Worm (Caenorhabditis elegans): ENCODE results near the gene K07D4.5.

The K07D4.5 gene

ce11 chrII:4028276-4028675 lies 2.9 kb upstream of the K07D4.5 start, which contains the start of gene K07D4.9:
Gene K07D4.9 (plus strand): TSS chrII:4028576.
- TF ChIP-seq ceh-19 (GFP tag; optimal IDR thresholded peaks at IDR 0.05), result no peak
- no peak for TF ChIP-seq pros-1 (tag; optimal IDR thresholded peaks at IDR 0.05)
- TF ChIP-seq ceh-14 (tag; optimal IDR thresholded peaks at IDR 0.05), result no peak
- TF ChIP-seq mec-3 (tag; optimal IDR thresholded peaks at IDR 0.05; ENCODE audit: borderline replicate concordance), result no peak
- TF ChIP-seq unc-42 (tag; optimal IDR thresholded peaks at IDR 0.05), result no peak
- no peak for TF ChIP-seq hlh-8 (tag; optimal IDR thresholded peaks at IDR 0.05)
- TF ChIP-seq fax-1 (tag; optimal IDR thresholded peaks at IDR 0.05), result no peak
- no peak for TF ChIP-seq C08G9.2 (tag; optimal IDR thresholded peaks at IDR 0.05)
- no peak for TF ChIP-seq elt-4 (tag; optimal IDR thresholded peaks at IDR 0.05)
- TF ChIP-seq lin-11 (tag; optimal IDR thresholded peaks at IDR 0.05), result no peak
- TF ChIP-seq nfya-1 (tag; optimal IDR thresholded peaks at IDR 0.05), result no peak
- TF ChIP-seq ceh-48 (tag; optimal IDR thresholded peaks at IDR 0.05), result no peak
- no peak for TF ChIP-seq hlh-30 (tag; optimal IDR thresholded peaks at IDR 0.05; ENCODE audit: insufficient read depth)
- no peak for TF ChIP-seq hlh-15 (tag; optimal IDR thresholded peaks at IDR 0.05)
- TF ChIP-seq unc-3 (GFP tag; conservative IDR thresholded peaks at IDR 0.05), result no peak
- TF ChIP-seq unc-3 (tag; optimal IDR thresholded peaks at IDR 0.05), result no peak

ce11 chrII:4018617-4019016 lies 6.7 kb downstream of the K07D4.5 start, which contains the start of gene K07D4.6:
Gene K07D4.6 (minus strand): TSS chrII:4018717.
- TF ChIP-seq ceh-19 (GFP tag; optimal IDR thresholded peaks at IDR 0.05) (no peak), dve-1 (tag; optimal IDR thresholded peaks at IDR 0.05) (no peak), ceh-22 (tag; optimal IDR thresholded peaks at IDR 0.05) (no peak), K09A11.1 (tag; optimal IDR thresholded peaks at IDR 0.05; ENCODE audit: insufficient read depth) (no peak), elt-4 (tag; optimal IDR thresholded peaks at IDR 0.05) (no peak), pha-4 (tag; optimal IDR thresholded peaks at IDR 0.05) (no peak), mec-3 (tag; optimal IDR thresholded peaks at IDR 0.05; ENCODE audit: borderline replicate concordance) (no peak), gmeb-2 (tag; optimal IDR thresholded peaks at IDR 0.05) (no peak), ceh-48 (tag; optimal IDR thresholded peaks at IDR 0.05) (no peak), Y22D7AL.16 (tag; optimal IDR thresholded peaks at IDR 0.05) (no peak), K02D7.2 (tag; optimal IDR thresholded peaks at IDR 0.05) (no peak)

- TF ChIP-seq dve-1 (tag; optimal IDR thresholded peaks at IDR 0.05), result no peak
- TF ChIP-seq elt-2 (tag; optimal IDR thresholded peaks at IDR 0.05), result peak; percentile 42
Observed at ce11 chrII:4011518-4011917, 13.8 kb downstream of the K07D4.5 start.

- TF ChIP-seq pros-1 (tag; optimal IDR thresholded peaks at IDR 0.05) (no peak), nfya-1 (tag; optimal IDR thresholded peaks at IDR 0.05) (no peak), ceh-14 (tag; optimal IDR thresholded peaks at IDR 0.05) (no peak), ets-4 (tag; optimal IDR thresholded peaks at IDR 0.05) (no peak), elt-4 (tag; optimal IDR thresholded peaks at IDR 0.05) (no peak), unc-3 (GFP tag; conservative IDR thresholded peaks at IDR 0.05) (no peak), unc-3 (tag; optimal IDR thresholded peaks at IDR 0.05) (no peak), pat-9 (tag; optimal IDR thresholded peaks at IDR 0.05) (no peak)
Observed at ce11 chrII:4007972-4008371, 17.4 kb downstream of the K07D4.5 start.

DNA sequence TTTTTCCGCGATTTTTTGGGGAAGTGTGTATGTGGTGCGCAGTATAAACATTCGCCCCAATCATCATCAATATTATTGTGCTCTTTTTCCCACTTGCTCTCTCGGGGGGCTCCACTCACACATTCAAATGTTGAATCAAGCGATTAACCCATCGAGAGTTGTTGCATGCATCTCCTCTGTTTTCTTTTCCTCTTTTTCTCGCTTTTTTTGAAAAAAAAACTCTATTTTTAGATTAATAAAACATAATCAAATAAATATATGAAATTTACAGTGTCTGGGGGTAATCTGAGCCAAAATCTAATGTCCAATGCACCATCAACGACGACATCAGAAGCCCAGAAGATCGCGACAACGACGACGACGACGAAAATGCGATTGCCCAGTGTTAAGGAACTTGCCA lies 20.7 kb downstream of the K07D4.5 start, which contains the start of gene ephx-1:
Gene ephx-1 (plus strand): TSS at position 301 of the 400 bp plus-strand sequence.
- no peak for TF ChIP-seq ceh-48 (tag; optimal IDR thresholded peaks at IDR 0.05)

ce11 chrII:4002134-4002533 lies 23.2 kb downstream of the K07D4.5 start:
- peak; percentile 14 for TF ChIP-seq nfya-1 (tag; optimal IDR thresholded peaks at IDR 0.05)
- TF ChIP-seq F13H6.1 (tag; optimal IDR thresholded peaks at IDR 0.05), result no peak

ce11 chrII:4000430-4000829 lies 24.9 kb downstream of the K07D4.5 start:
- TF ChIP-seq ceh-24 (tag; optimal IDR thresholded peaks at IDR 0.05) (no peak), ets-4 (tag; optimal IDR thresholded peaks at IDR 0.05) (no peak), unc-42 (tag; optimal IDR thresholded peaks at IDR 0.05) (no peak), Y22D7AL.16 (tag; optimal IDR thresholded peaks at IDR 0.05) (no peak), ceh-6 (GFP tag; optimal IDR thresholded peaks at IDR 0.05) (no peak), tbx-7 (tag; optimal IDR thresholded peaks at IDR 0.05) (no peak), lin-11 (tag; optimal IDR thresholded peaks at IDR 0.05) (no peak), C08G9.2 (tag; optimal IDR thresholded peaks at IDR 0.05) (no peak), hlh-8 (tag; optimal IDR thresholded peaks at IDR 0.05) (no peak), ceh-2 (tag; optimal IDR thresholded peaks at IDR 0.05) (no peak), ahr-1 (tag; optimal IDR thresholded peaks at IDR 0.05) (no peak), nhr-11 (tag; optimal IDR thresholded peaks at IDR 0.05) (no peak), pqm-1 (tag; optimal IDR thresholded peaks at IDR 0.05) (no peak), madf-2 (tag; optimal IDR thresholded peaks at IDR 0.05) (no peak), F13H6.1 (tag; optimal IDR thresholded peaks at IDR 0.05) (no peak), npax-4 (tag; optimal IDR thresholded peaks at IDR 0.05) (no peak)
